Fruit fly (Drosophila melanogaster) whole organism, embryonic: ENCODE results near the gene na.

Source experiments
- Adf1 ChIP-seq: fragments of 200-800 bp; sonication (Bioruptor generic); IDR thresholded peaks from 2 replicates; pipeline ENCODE4 v1.3.6; 2022; ENCODE audit warnings: missing biosample characterization, missing genetic modification characterization
- Antp ChIP-seq: fragments of 200-800 bp; sonication (Bioruptor generic); optimal IDR thresholded peaks from 3 replicates; lab custom pipeline; 2016; ENCODE audit warnings: missing biosample characterization, missing genetic modification characterization
- BtbVII ChIP-seq: fragments of 200-800 bp; sonication (Bioruptor generic); optimal IDR thresholded peaks from 3 replicates; lab custom pipeline; 2017; ENCODE audit warnings: missing biosample characterization, mild to moderate bottlenecking, missing genetic modification characterization
- CG12299 ChIP-seq: fragments of 200-800 bp; sonication (Bioruptor generic); optimal IDR thresholded peaks from 2 replicates; lab custom pipeline; 2018; ENCODE audit warnings: missing biosample characterization, mild to moderate bottlenecking, missing genetic modification characterization
- CG12942 ChIP-seq: fragments of 200-800 bp; sonication (Bioruptor generic); optimal IDR thresholded peaks from 3 replicates; lab custom pipeline; 2016; ENCODE audit warnings: missing biosample characterization, missing genetic modification characterization
- CG13424 ChIP-seq: fragments of 200-800 bp; sonication (Bioruptor generic); optimal IDR thresholded peaks from 2 replicates; lab custom pipeline; 2019; ENCODE audit warnings: missing biosample characterization, mild to moderate bottlenecking, missing genetic modification characterization, moderate library complexity
- CG13894 ChIP-seq: fragments of 200-800 bp; sonication (Bioruptor generic); optimal IDR thresholded peaks from 3 replicates; lab custom pipeline; 2018; ENCODE audit warnings: missing biosample characterization, mild to moderate bottlenecking, missing genetic modification characterization, moderate library complexity
- CG14441 ChIP-seq: fragments of 200-800 bp; sonication (Bioruptor generic); IDR thresholded peaks from 2 replicates; pipeline ENCODE4 v1.3.6; 2022; ENCODE audit warnings: missing biosample characterization, missing genetic modification characterization
- CG17359 ChIP-seq: fragments of 200-800 bp; sonication (Bioruptor generic); optimal IDR thresholded peaks from 3 replicates; lab custom pipeline; 2018; ENCODE audit warnings: missing biosample characterization, mild to moderate bottlenecking, missing genetic modification characterization, moderate library complexity
- CG17829 ChIP-seq: fragments of 200-800 bp; optimal IDR thresholded peaks from 2 replicates; lab custom pipeline; 2019; ENCODE audit warnings: missing biosample characterization, mild to moderate bottlenecking, missing genetic modification characterization, moderate library complexity
- CG18619 ChIP-seq: fragments of 200-800 bp; sonication (Bioruptor generic); optimal IDR thresholded peaks from 3 replicates; lab custom pipeline; 2017; ENCODE audit warnings: missing biosample characterization, mild to moderate bottlenecking, missing genetic modification characterization
- CG18764 ChIP-seq: fragments of 200-800 bp; sonication (Bioruptor generic); optimal IDR thresholded peaks from 3 replicates; lab custom pipeline; 2016; ENCODE audit warnings: missing biosample characterization, missing genetic modification characterization
- CG2199 ChIP-seq: fragments of 200-800 bp; sonication (Bioruptor generic); IDR thresholded peaks from 3 replicates; pipeline ENCODE4 v1.3.6; 2022; ENCODE audit warnings: missing biosample characterization, missing genetic modification characterization
- CG43689 ChIP-seq: fragments of 200-800 bp; sonication (Bioruptor generic); IDR thresholded peaks from 2 replicates; pipeline ENCODE4 v1.3.6; 2022; ENCODE audit warnings: missing biosample characterization, missing genetic modification characterization
- CG4404 ChIP-seq: fragments of 200-800 bp; sonication (Bioruptor generic); IDR thresholded peaks from 2 replicates; pipeline ENCODE4 v1.3.6; 2022; ENCODE audit warnings: missing biosample characterization, missing genetic modification characterization
- CG6272 ChIP-seq: fragments of 200-800 bp; sonication (Bioruptor generic); IDR thresholded peaks from 2 replicates; pipeline ENCODE4 v1.3.6; 2022; ENCODE audit warnings: missing biosample characterization, missing genetic modification characterization
- CG6689 ChIP-seq: fragments of 200-800 bp; sonication (Bioruptor generic); IDR thresholded peaks from 2 replicates; pipeline ENCODE4 v1.3.6; 2022; ENCODE audit warnings: missing biosample characterization, missing genetic modification characterization
- CG6765 ChIP-seq: fragments of 200-800 bp; sonication (Bioruptor generic); optimal IDR thresholded peaks from 3 replicates; lab custom pipeline; 2017; ENCODE audit warnings: missing biosample characterization, mild to moderate bottlenecking, missing genetic modification characterization
- CG6791 ChIP-seq: fragments of 200-800 bp; sonication (Bioruptor generic); IDR thresholded peaks from 3 replicates; pipeline ENCODE4 v1.3.6; 2022; ENCODE audit warnings: missing biosample characterization, missing genetic modification characterization; ENCODE audit not compliant: partially characterized antibody
- CG8281 ChIP-seq: fragments of 200-800 bp; sonication (Bioruptor generic); optimal IDR thresholded peaks from 2 replicates; lab custom pipeline; 2018; ENCODE audit warnings: missing biosample characterization, mild to moderate bottlenecking, missing genetic modification characterization, moderate library complexity
- CG9727 ChIP-seq: fragments of 200-800 bp; sonication (Bioruptor generic); optimal IDR thresholded peaks from 3 replicates; lab custom pipeline; 2017; ENCODE audit warnings: missing biosample characterization, mild to moderate bottlenecking, missing genetic modification characterization
- D ChIP-seq, 2 experiments: fragments of 200-800 bp in 1 of 2; fragments of >200 bp in 1 of 2; sonication (Bioruptor generic) in 1 of 2; optimal IDR thresholded peaks; 2 replicates in 1 of 2; 3 replicates in 1 of 2; lab custom pipeline; 2017; ENCODE audit warnings: mild to moderate bottlenecking in 1 of 2, missing biosample characterization in 1 of 2, missing genetic modification characterization in 1 of 2, missing genetic modification reagents in 1 of 2
- H2.0 ChIP-seq: fragments of 200-800 bp; sonication (Bioruptor generic); IDR thresholded peaks from 2 replicates; pipeline ENCODE4 v1.3.6; 2022; ENCODE audit warnings: missing biosample characterization, missing genetic modification characterization
- Hey ChIP-seq: fragments of 200-800 bp; sonication (Bioruptor generic); optimal IDR thresholded peaks from 3 replicates; lab custom pipeline; 2018; ENCODE audit warnings: missing biosample characterization, mild to moderate bottlenecking, missing genetic modification characterization
- Hr39 ChIP-seq: fragments of >200 bp; optimal IDR thresholded peaks from 2 replicates; lab custom pipeline; 2017
- Pdp1 ChIP-seq, 2 experiments: fragments of 200-800 bp; sonication (Bioruptor generic); optimal IDR thresholded peaks; 3 replicates each; lab custom pipeline; 2016; ENCODE audit warnings: missing biosample characterization in 2 of 2, missing genetic modification characterization in 2 of 2, mild to moderate bottlenecking in 1 of 2, moderate library complexity in 1 of 2
- Scr ChIP-seq: fragments of 200-800 bp; sonication (Bioruptor generic); IDR thresholded peaks from 2 replicates; pipeline ENCODE4 v1.3.6; 2022; ENCODE audit warnings: missing biosample characterization, missing genetic modification characterization; ENCODE audit not compliant: partially characterized antibody
- Sry-β ChIP-seq: fragments of 200-800 bp; sonication (Bioruptor generic); optimal IDR thresholded peaks from 2 replicates; lab custom pipeline; 2018; ENCODE audit warnings: missing biosample characterization, mild to moderate bottlenecking, missing genetic modification characterization, moderate library complexity
- TFAM ChIP-seq: fragments of 200-800 bp; sonication (Bioruptor generic); optimal IDR thresholded peaks from 2 replicates; lab custom pipeline; 2017; ENCODE audit warnings: missing biosample characterization, missing genetic modification characterization, inconsistent platforms
- Xbp1 ChIP-seq: fragments of 200-800 bp; sonication (Bioruptor generic); optimal IDR thresholded peaks from 3 replicates; lab custom pipeline; 2016; ENCODE audit warnings: missing biosample characterization, mild to moderate bottlenecking, missing genetic modification characterization
- ase ChIP-seq: fragments of 200-800 bp; sonication (Bioruptor generic); IDR thresholded peaks from 3 replicates; pipeline ENCODE4 v1.3.6; 2022; ENCODE audit warnings: missing biosample characterization, missing genetic modification characterization
- bbx ChIP-seq: fragments of 200-800 bp; sonication (Bioruptor generic); IDR thresholded peaks from 2 replicates; pipeline ENCODE4 v1.3.6; 2022; ENCODE audit warnings: missing biosample characterization, missing genetic modification characterization; ENCODE audit not compliant: partially characterized antibody
- br ChIP-seq: fragments of >200 bp; optimal IDR thresholded peaks from 2 replicates; lab custom pipeline; 2017
- chn ChIP-seq: fragments of 200-800 bp; sonication (Bioruptor generic); optimal IDR thresholded peaks from 2 replicates; lab custom pipeline; 2016; ENCODE audit warnings: missing biosample characterization, missing genetic modification characterization
- dimm ChIP-seq: fragments of 200-800 bp; sonication (Bioruptor generic); IDR thresholded peaks from 2 replicates; pipeline ENCODE4 v1.3.6; 2022; ENCODE audit warnings: missing biosample characterization, missing genetic modification characterization
- exex ChIP-seq: fragments of 200-800 bp; sonication (Bioruptor generic); optimal IDR thresholded peaks from 4 replicates; lab custom pipeline; 2018; ENCODE audit warnings: missing biosample characterization, mild to moderate bottlenecking, missing genetic modification characterization, moderate library complexity
- eyg ChIP-seq: fragments of 200-800 bp; sonication (Bioruptor generic); optimal IDR thresholded peaks from 3 replicates; lab custom pipeline; 2016; ENCODE audit warnings: missing biosample characterization, missing genetic modification characterization
- fd64A ChIP-seq: fragments of 200-800 bp; sonication (Bioruptor generic); optimal IDR thresholded peaks from 3 replicates; lab custom pipeline; 2018; ENCODE audit warnings: missing biosample characterization, mild to moderate bottlenecking, missing genetic modification characterization
- gcm2 ChIP-seq: fragments of 200-800 bp; sonication (Bioruptor generic); optimal IDR thresholded peaks from 2 replicates; lab custom pipeline; 2016; ENCODE audit warnings: missing biosample characterization, missing genetic modification characterization
- gem ChIP-seq: fragments of 200-800 bp; sonication (Bioruptor generic); optimal IDR thresholded peaks from 2 replicates; lab custom pipeline; 2019; ENCODE audit warnings: missing biosample characterization, mild to moderate bottlenecking, missing genetic modification characterization, moderate library complexity
- gsb ChIP-seq: fragments of 200-800 bp; sonication (Bioruptor generic); IDR thresholded peaks from 2 replicates; pipeline ENCODE4 v1.3.6; 2022; ENCODE audit warnings: missing biosample characterization, missing genetic modification characterization
- nerfin-2 ChIP-seq: fragments of 200-800 bp; sonication (Bioruptor generic); IDR thresholded peaks from 2 replicates; pipeline ENCODE4 v1.3.6; 2022; ENCODE audit warnings: missing biosample characterization, missing genetic modification characterization; ENCODE audit not compliant: partially characterized antibody
- prd ChIP-seq, 3 experiments: fragments of >200 bp in 2 of 3; fragments of 200-800 bp in 1 of 3; sonication (Bioruptor generic) in 1 of 3; optimal IDR thresholded peaks in 2 of 3; IDR thresholded peaks in 1 of 3; 2 replicates in 2 of 3; 3 replicates in 1 of 3; pipeline versions ENCODE4 v1.3.6 to Lab custom; 2017 to 2022; ENCODE audit warnings: missing biosample characterization in 1 of 3, missing genetic modification characterization in 1 of 3
- sc ChIP-seq, 3 experiments: fragments of >200 bp in 2 of 3; fragments of 200-800 bp in 1 of 3; sonication (Bioruptor generic) in 1 of 3; optimal IDR thresholded peaks; 2 replicates in 2 of 3; 3 replicates in 1 of 3; lab custom pipeline; 2017; ENCODE audit warnings: mild to moderate bottlenecking in 1 of 3, missing biosample characterization in 1 of 3, missing genetic modification characterization in 1 of 3, missing genetic modification reagents in 1 of 3
- sisA ChIP-seq: fragments of 200-800 bp; sonication (Bioruptor generic); IDR thresholded peaks from 2 replicates; pipeline ENCODE4 v1.3.6; 2022; ENCODE audit warnings: missing biosample characterization, missing genetic modification characterization
- sug ChIP-seq: fragments of 200-800 bp; optimal IDR thresholded peaks from 2 replicates; lab custom pipeline; 2019; ENCODE audit warnings: missing biosample characterization, mild to moderate bottlenecking, missing genetic modification characterization, moderate library complexity
- tin ChIP-seq: fragments of 200-800 bp; sonication (Bioruptor generic); optimal IDR thresholded peaks from 3 replicates; lab custom pipeline; 2016; ENCODE audit warnings: missing biosample characterization, missing genetic modification characterization
- tup ChIP-seq: fragments of 200-800 bp; sonication (Bioruptor generic); optimal IDR thresholded peaks from 2 replicates; lab custom pipeline; 2016; ENCODE audit warnings: missing biosample characterization, mild to moderate bottlenecking, missing genetic modification characterization, moderate library complexity
- z ChIP-seq: fragments of 200-800 bp; sonication (Bioruptor generic); IDR thresholded peaks from 3 replicates; pipeline ENCODE4 v1.3.6; 2022; ENCODE audit warnings: missing biosample characterization, missing genetic modification characterization

na gene

DNA sequence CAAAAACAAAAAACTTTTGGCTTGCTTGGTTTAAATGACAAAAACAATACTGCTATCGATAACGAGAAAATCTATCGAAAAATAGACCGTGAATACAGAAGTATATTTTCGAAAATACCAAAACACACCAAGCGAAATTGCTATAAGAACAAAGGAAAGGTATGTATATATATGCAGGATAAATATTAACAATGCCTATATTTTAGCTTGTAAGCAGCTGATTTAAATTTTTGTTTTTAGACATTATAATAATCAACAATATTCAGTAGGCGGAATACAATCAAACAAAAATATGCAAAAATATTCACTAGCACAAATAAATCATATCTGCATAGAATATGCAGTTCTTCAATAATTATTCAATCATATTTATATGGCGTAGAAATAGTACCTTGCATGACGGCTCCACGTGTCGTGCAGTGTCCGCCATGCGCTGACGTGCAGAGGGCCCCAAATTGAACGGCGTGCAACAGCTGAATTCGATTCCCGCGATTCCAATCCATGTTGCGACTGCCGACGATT, 28.2 kb upstream of the na start, which contains the start of the genes Fbxl4 and Dus2 (continued):
- TF ChIP-seq sc (optimal IDR thresholded peaks at IDR 0.05; lab: Kevin White, UChicago) (no peak), sc (GFP tag; optimal IDR thresholded peaks at IDR 0.05; lab: Kevin White, UChicago) (peak; percentile 86), CG17829 (tag; lab: Kevin White, UChicago) (peak; percentile 92), Xbp1 (GFP tag; lab: Kevin White, UChicago) (peak; percentile 96), CG9727 (peak; percentile 96), tin (GFP tag; lab: Kevin White, UChicago) (peak; percentile 97), CG6791 (GFP tag; lab: Robert Waterston, UW) (peak; percentile 37; the same call in 1 of the 3 replicates), CG14441 (GFP tag; lab: Robert Waterston, UW) (peak; percentile 91), CG6689 (GFP tag; lab: Robert Waterston, UW) (peak; percentile 91), Adf1 (GFP tag; lab: Robert Waterston, UW) (peak; percentile 48), CG13424 (tag; lab: Kevin White, UChicago) (peak; percentile 95), gem (peak; percentile 96), CG12299 (tag; lab: Kevin White, UChicago) (peak; percentile 76), CG8281 (tag; lab: Kevin White, UChicago) (peak; percentile 67), CG18764 (GFP tag; lab: Kevin White, UChicago) (peak; percentile 97), exex (tag; lab: Kevin White, UChicago) (no peak), gsb (GFP tag; lab: Robert Waterston, UW) (peak; percentile 80), Sry-β (GFP tag; lab: Kevin White, UChicago) (peak; percentile 42), z (GFP tag; lab: Robert Waterston, UW) (no peak), Pdp1 (GFP tag; optimal IDR thresholded peaks at IDR 0.05; lab: Kevin White, UChicago) (peak; percentile 93 to 96), Scr (0 out of 2 replicates have a peak, but pooled peaks have one; percentile 18), eyg (peak; percentile 74), CG6765 (GFP tag; lab: Kevin White, UChicago) (peak; percentile 85), tup (GFP tag; lab: Kevin White, UChicago) (peak; percentile 83), D (optimal IDR thresholded peaks at IDR 0.05; lab: Kevin White, UChicago) (no peak), D (GFP tag; optimal IDR thresholded peaks at IDR 0.05; lab: Kevin White, UChicago) (peak; percentile 87), CG43689 (peak; percentile 78), prd (optimal IDR thresholded peaks at IDR 0.05; lab: Kevin White, UChicago) (no peak), prd (GFP tag; IDR thresholded peaks at IDR 0.05; lab: Robert Waterston, UW) (peak; percentile 96), CG12942 (GFP tag; lab: Kevin White, UChicago) (peak; percentile 91), TFAM (GFP tag; lab: Kevin White, UChicago) (peak; percentile 62), CG17359 (peak; percentile 84), Hr39 (lab: Kevin White, UChicago) (no peak), CG4404 (peak; percentile 94), bbx (peak; percentile 38; the same call in 1 of the 2 replicates), ase (GFP tag; lab: Robert Waterston, UW) (peak; percentile 91), sisA (GFP tag; lab: Robert Waterston, UW) (peak; percentile 94), CG18619 (GFP tag; lab: Kevin White, UChicago) (peak; percentile 90), CG2199 (peak; percentile 88), CG13894 (tag; lab: Kevin White, UChicago) (peak; percentile 84), dimm (peak; percentile 67), CG6272 (GFP tag; lab: Robert Waterston, UW) (peak; percentile 92), Antp (GFP tag; lab: Kevin White, UChicago) (peak; percentile 93), chn (GFP tag; lab: Kevin White, UChicago) (peak; percentile 92), H2.0 (GFP tag; lab: Robert Waterston, UW) (peak; percentile 91), br (lab: Kevin White, UChicago) (no peak), fd64A (GFP tag; lab: Kevin White, UChicago) (peak; percentile 49), sug (tag; lab: Kevin White, UChicago) (peak; percentile 90), Hey (tag; lab: Kevin White, UChicago) (peak; percentile 48), BtbVII (peak; percentile 78), nerfin-2 (GFP tag; lab: Robert Waterston, UW) (no peak), gcm2 (GFP tag; lab: Kevin White, UChicago) (peak; percentile 71)
